Fruit fly (Drosophila melanogaster) whole organism, adult: ENCODE data around the gene Cbp80.

Experiments used
- CG14711 ChIP-seq: fragments of 200-800 bp; sonication (Bioruptor generic); optimal IDR thresholded peaks from 2 replicates; lab custom pipeline; 2018; ENCODE audit warnings: missing biosample characterization, mild to moderate bottlenecking, missing genetic modification characterization, moderate library complexity
- CG1620 ChIP-seq: fragments of 200-800 bp; sonication (Bioruptor generic); optimal IDR thresholded peaks from 2 replicates; lab custom pipeline; 2016; ENCODE audit warnings: missing biosample characterization, missing genetic modification characterization
- CG33017 ChIP-seq: fragments of 200-800 bp; sonication (Bioruptor generic); optimal IDR thresholded peaks from 2 replicates; lab custom pipeline; 2018; ENCODE audit warnings: missing biosample characterization, mild to moderate bottlenecking, missing genetic modification characterization, moderate library complexity
- CG7045 ChIP-seq: fragments of 200-800 bp; sonication (Bioruptor generic); optimal IDR thresholded peaks from 2 replicates; lab custom pipeline; 2017; ENCODE audit warnings: missing biosample characterization, mild to moderate bottlenecking, missing genetic modification characterization
- CG7101 ChIP-seq: fragments of 200-800 bp; sonication (Bioruptor generic); optimal IDR thresholded peaks from 2 replicates; lab custom pipeline; 2018; ENCODE audit warnings: missing biosample characterization, mild to moderate bottlenecking, missing genetic modification characterization, moderate library complexity
- Clk ChIP-seq: fragments of 200-800 bp; sonication (Bioruptor generic); optimal IDR thresholded peaks from 2 replicates; lab custom pipeline; 2017; ENCODE audit warnings: missing biosample characterization, missing genetic modification characterization
- Hr96 ChIP-seq: fragments of 200-800 bp; sonication (Bioruptor generic); optimal IDR thresholded peaks from 2 replicates; lab custom pipeline; 2016; ENCODE audit warnings: missing biosample characterization, missing genetic modification characterization
- bab1 ChIP-seq: fragments of 200-800 bp; sonication (Bioruptor generic); optimal IDR thresholded peaks from 3 replicates; lab custom pipeline; 2019; ENCODE audit warnings: missing biosample characterization, mild to moderate bottlenecking, missing genetic modification characterization, moderate library complexity
- cic ChIP-seq: fragments of 200-800 bp; sonication (Bioruptor generic); optimal IDR thresholded peaks from 2 replicates; lab custom pipeline; 2017; ENCODE audit warnings: missing biosample characterization, mild to moderate bottlenecking, missing genetic modification characterization, moderate library complexity
- kay ChIP-seq: fragments of 200-800 bp; sonication (Bioruptor generic); peaks from one replicate; lab custom pipeline; 2016; ENCODE audit warnings: missing biosample characterization, missing genetic modification characterization, borderline replicate concordance
- ovo ChIP-seq: fragments of 200-800 bp; sonication (Bioruptor generic); optimal IDR thresholded peaks from 2 replicates; lab custom pipeline; 2016; ENCODE audit warnings: missing biosample characterization, missing genetic modification characterization
- tj ChIP-seq: fragments of 200-800 bp; sonication (Bioruptor generic); optimal IDR thresholded peaks from 3 replicates; lab custom pipeline; 2017; ENCODE audit warnings: missing biosample characterization, mild to moderate bottlenecking, missing genetic modification characterization, moderate library complexity
- toe ChIP-seq: fragments of 200-800 bp; sonication (Bioruptor generic); optimal IDR thresholded peaks from 2 replicates; lab custom pipeline; 2016; ENCODE audit warnings: missing biosample characterization, missing genetic modification characterization

DNA sequence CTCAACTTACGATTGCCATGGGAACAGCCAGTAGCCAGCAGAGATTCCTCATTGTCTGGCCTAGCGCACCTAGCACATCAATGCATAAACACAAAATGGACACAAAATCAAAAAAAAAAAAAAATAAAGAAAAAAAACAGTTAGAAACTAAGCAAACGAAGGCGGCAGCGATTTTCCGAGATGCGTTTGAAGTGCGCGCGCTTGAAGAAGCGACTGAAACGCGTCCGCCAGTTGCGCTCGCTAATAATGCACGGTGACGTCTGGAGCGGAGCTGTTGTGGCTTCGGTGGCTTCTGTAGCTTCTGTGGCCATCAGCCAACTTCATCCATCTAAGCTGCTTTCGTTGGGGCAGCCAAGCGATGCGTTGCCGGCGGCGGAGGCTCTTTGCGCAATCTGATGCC lies 4.6 kb downstream of the Cbp80 start, which contains the start of gene CG15473:
- TF ChIP-seq Clk, result no peak
- no peak for TF ChIP-seq bab1 (GFP tag; lab: Kevin White, UChicago)
- TF ChIP-seq ovo (GFP tag; lab: Kevin White, UChicago), result no peak
- no peak for TF ChIP-seq CG7045 (GFP tag; lab: Kevin White, UChicago)
- TF ChIP-seq Hr96, result no peak
- no peak for TF ChIP-seq CG1620 (GFP tag; lab: Kevin White, UChicago)
- TF ChIP-seq toe (GFP tag; lab: Kevin White, UChicago), result no peak
- TF ChIP-seq tj (GFP tag; lab: Kevin White, UChicago), result no peak
- no peak for TF ChIP-seq CG7101 (tag; lab: Kevin White, UChicago)
- no peak for TF ChIP-seq CG14711
- no peak for TF ChIP-seq cic (GFP tag; lab: Kevin White, UChicago)
- no peak for TF ChIP-seq kay (GFP tag; lab: Kevin White, UChicago)
- TF ChIP-seq CG33017 (tag; lab: Kevin White, UChicago), result no peak
